Worm (Caenorhabditis elegans) whole organism, L3 larva: ENCODE measurements around the gene F18E3.10.
A peak's percentile ranks its signal among the peaks of the same experiment; 100 is the strongest.

Source experiments
- aly-2 ChIP-seq: fragments of 150-350 bp; optimal IDR thresholded peaks from 2 replicates; lab custom pipeline; 2014; ENCODE audit warnings: missing biosample characterization, missing genetic modification characterization
- ama-1 ChIP-seq: fragments of 150-350 bp; optimal IDR thresholded peaks from 2 replicates; lab custom pipeline; 2018
- ceh-82 ChIP-seq: fragments of 150-350 bp; optimal IDR thresholded peaks from 2 replicates; lab custom pipeline; 2014; ENCODE audit warnings: missing biosample characterization, missing genetic modification characterization
- daf-12 ChIP-seq: fragments of 150-350 bp; optimal IDR thresholded peaks from 2 replicates; lab custom pipeline; 2014; ENCODE audit warnings: missing biosample characterization, missing genetic modification reagents, missing genetic modification characterization
- elt-1 ChIP-seq: fragments of 150-350 bp; optimal IDR thresholded peaks from 2 replicates; lab custom pipeline; 2014; ENCODE audit warnings: missing biosample characterization, missing genetic modification characterization
- elt-3 ChIP-seq, 3 experiments: fragments of 150-350 bp in 1 of 3; sonication (generic microtip) in 2 of 3; optimal IDR thresholded peaks; 2 replicates in 2 of 3; 4 replicates in 1 of 3; lab custom pipeline; 2014 to 2017; ENCODE audit warnings: missing biosample characterization in 3 of 3, missing genetic modification characterization in 3 of 3
- nhr-11 ChIP-seq: fragments of 150-350 bp; optimal IDR thresholded peaks from 2 replicates; lab custom pipeline; 2014; ENCODE audit warnings: missing biosample characterization, missing genetic modification characterization
- nhr-23 ChIP-seq: fragments of 150-350 bp; optimal IDR thresholded peaks from 2 replicates; lab custom pipeline; 2014; ENCODE audit warnings: missing biosample characterization, missing genetic modification reagents, missing genetic modification characterization
- pha-4 ChIP-seq: fragments of 150-350 bp; optimal IDR thresholded peaks from 2 replicates; lab custom pipeline; 2014; ENCODE audit warnings: missing biosample characterization, missing genetic modification reagents, missing genetic modification characterization
- pqm-1 ChIP-seq: fragments of 150-350 bp; optimal IDR thresholded peaks from 2 replicates; lab custom pipeline; 2017; ENCODE audit warnings: missing biosample characterization, missing genetic modification characterization, inconsistent platforms
- skn-1 ChIP-seq: fragments of 150-350 bp; optimal IDR thresholded peaks from 2 replicates; lab custom pipeline; 2014; ENCODE audit warnings: missing biosample characterization, missing genetic modification characterization
- unc-39 ChIP-seq: sonication (generic microtip); optimal IDR thresholded peaks from 4 replicates; lab custom pipeline; 2017; ENCODE audit warnings: missing biosample characterization, missing genetic modification characterization
- unc-62 ChIP-seq: fragments of 150-350 bp; sonication (generic microtip); optimal IDR thresholded peaks from 4 replicates; lab custom pipeline; 2014; ENCODE audit warnings: missing biosample characterization, missing genetic modification reagents, missing genetic modification characterization
- ztf-11 ChIP-seq: fragments of 150-350 bp; optimal IDR thresholded peaks from 2 replicates; lab custom pipeline; 2014; ENCODE audit warnings: missing biosample characterization, missing genetic modification characterization

ce11 chrV:7465509-7465908, 41.3 kb upstream of the F18E3.10 start, which contains the start of gene F25E5.1:
- TF ChIP-seq aly-2 (tag; lab: Kevin White, UChicago) (no peak), nhr-11 (tag; lab: Kevin White, UChicago) (no peak), pqm-1 (peak; percentile 39), unc-39 (tag; lab: Kevin White, UChicago) (no peak), unc-62 (GFP tag; lab: Kevin White, UChicago) (no peak), nhr-23 (tag; lab: Kevin White, UChicago) (no peak), elt-1 (tag; lab: Kevin White, UChicago) (no peak), daf-12 (tag; lab: Kevin White, UChicago) (no peak), ceh-82 (tag; lab: Kevin White, UChicago) (no peak), ama-1 (no peak), elt-3 (tag; optimal IDR thresholded peaks at IDR 0.05; lab: Kevin White, UChicago) (no peak), ztf-11 (tag; lab: Kevin White, UChicago) (no peak), skn-1 (tag; lab: Kevin White, UChicago) (no peak), pha-4 (tag; lab: Kevin White, UChicago) (no peak)
